Worm (Caenorhabditis elegans) whole organism, young adult: ENCODE data around the gene pmk-3.

Source experiments
- B0019.2 ChIP-seq: fragments of 200-800 bp; sonication (Bioruptor generic); conservative IDR thresholded peaks from 2 replicates; pipeline ENCODE4 v1.3.6; 2022; ENCODE audit warnings: missing genetic modification reagents, missing genetic modification characterization, missing compliant biosample characterization
- F22D6.2 ChIP-seq: sonication (generic microtip); optimal IDR thresholded peaks from 2 replicates; lab custom pipeline; 2016; ENCODE audit warnings: mild to moderate bottlenecking, missing genetic modification characterization, missing compliant biosample characterization
- F23B12.7 ChIP-seq: sonication (generic microtip); optimal IDR thresholded peaks from 2 replicates; lab custom pipeline; 2017; ENCODE audit warnings: missing genetic modification characterization, mild to moderate bottlenecking, missing compliant biosample characterization, antibody characterized with exemption, moderate library complexity; ENCODE audit not compliant: insufficient read depth
- F37B4.10 ChIP-seq: fragments of 200-800 bp; sonication (Bioruptor generic); IDR thresholded peaks from 2 replicates; pipeline ENCODE4 v1.3.6; 2022; ENCODE audit warnings: missing genetic modification characterization, missing compliant biosample characterization
- F52B5.7 ChIP-seq: sonication (generic microtip); optimal IDR thresholded peaks from 2 replicates; lab custom pipeline; 2016; ENCODE audit warnings: mild to moderate bottlenecking, missing genetic modification characterization, missing compliant biosample characterization
- F55B11.4 ChIP-seq: sonication (generic microtip); optimal IDR thresholded peaks from 2 replicates; lab custom pipeline; 2016; ENCODE audit warnings: missing compliant biosample characterization, missing genetic modification characterization, borderline replicate concordance; ENCODE audit not compliant: insufficient read depth
- F57A8.1 ChIP-seq: fragments of 200-800 bp; sonication (Bioruptor generic); optimal IDR thresholded peaks from 2 replicates; lab custom pipeline; 2018; ENCODE audit warnings: mild to moderate bottlenecking, missing genetic modification characterization, moderate library complexity, missing compliant biosample characterization
- T26A5.8 ChIP-seq: sonication (generic microtip); optimal IDR thresholded peaks from 2 replicates; lab custom pipeline; 2016; ENCODE audit warnings: missing genetic modification characterization, missing compliant biosample characterization
- Y53G8AR.9 ChIP-seq: fragments of 200-800 bp; sonication (Bioruptor generic); conservative IDR thresholded peaks from 2 replicates; pipeline ENCODE4 v1.3.6; 2022; ENCODE audit warnings: missing genetic modification reagents, missing genetic modification characterization, missing compliant biosample characterization
- aptf-3 ChIP-seq: fragments of 200-800 bp; sonication (Bioruptor generic); IDR thresholded peaks from 2 replicates; pipeline ENCODE4 v1.3.6; 2022; ENCODE audit warnings: missing genetic modification characterization, missing compliant biosample characterization
- bed-1 ChIP-seq: fragments of 200-800 bp; sonication (Bioruptor generic); IDR thresholded peaks from 2 replicates; pipeline ENCODE4 v1.3.6; 2022; ENCODE audit warnings: missing genetic modification reagents, missing genetic modification characterization, missing compliant biosample characterization
- bed-2 ChIP-seq: fragments of 200-800 bp; sonication (Bioruptor generic); IDR thresholded peaks from 2 replicates; pipeline ENCODE4 v1.3.6; 2022; ENCODE audit warnings: missing genetic modification reagents, missing genetic modification characterization, missing compliant biosample characterization
- ccch-3 ChIP-seq: fragments of 200-800 bp; sonication (Bioruptor generic); optimal IDR thresholded peaks from 2 replicates; lab custom pipeline; 2018; ENCODE audit warnings: mild to moderate bottlenecking, missing genetic modification characterization, missing compliant biosample characterization
- cebp-1 ChIP-seq, 2 experiments: fragments of 200-800 bp in 1 of 2; sonication (Bioruptor generic) in 1 of 2; sonication (generic microtip) in 1 of 2; IDR thresholded peaks in 1 of 2; optimal IDR thresholded peaks in 1 of 2; 2 replicates each; pipeline versions ENCODE4 v1.3.6 to Lab custom; 2017 to 2022; ENCODE audit warnings: missing compliant biosample characterization in 2 of 2, missing genetic modification characterization in 2 of 2, mild to moderate bottlenecking in 1 of 2, missing genetic modification reagents in 1 of 2, moderate library complexity in 1 of 2
- ceh-79 ChIP-seq: sonication (generic microtip); optimal IDR thresholded peaks from 2 replicates; lab custom pipeline; 2017; ENCODE audit warnings: mild to moderate bottlenecking, missing genetic modification characterization, missing compliant biosample characterization
- die-1 ChIP-seq: sonication (generic microtip); optimal IDR thresholded peaks from 2 replicates; lab custom pipeline; 2016; ENCODE audit warnings: missing genotype, mild to moderate bottlenecking, missing genetic modification characterization, missing compliant biosample characterization
- ets-4 ChIP-seq: fragments of 200-800 bp; sonication (Bioruptor generic); optimal IDR thresholded peaks from 2 replicates; lab custom pipeline; 2018; ENCODE audit warnings: mild to moderate bottlenecking, missing genetic modification characterization, missing compliant biosample characterization
- fkh-3 ChIP-seq: sonication (generic microtip); optimal IDR thresholded peaks from 2 replicates; lab custom pipeline; 2016; ENCODE audit warnings: mild to moderate bottlenecking, missing genetic modification characterization, missing compliant biosample characterization
- hlh-12 ChIP-seq: sonication (generic microtip); optimal IDR thresholded peaks from 2 replicates; lab custom pipeline; 2016; ENCODE audit warnings: missing genetic modification characterization, missing compliant biosample characterization
- hrde-1 ChIP-seq: sonication (generic microtip); optimal IDR thresholded peaks from 2 replicates; lab custom pipeline; 2016; ENCODE audit warnings: missing genetic modification characterization, mild to moderate bottlenecking, missing compliant biosample characterization, moderate library complexity, missing genotype, missing genetic modification reagents, borderline replicate concordance
- let-607 ChIP-seq, 2 experiments: fragments of 200-800 bp in 1 of 2; sonication (Bioruptor generic) in 1 of 2; sonication (generic microtip) in 1 of 2; optimal IDR thresholded peaks; 2 replicates each; lab custom pipeline; 2016 to 2018; ENCODE audit warnings: mild to moderate bottlenecking in 2 of 2, missing compliant biosample characterization in 2 of 2, missing genetic modification characterization in 2 of 2, moderate library complexity in 2 of 2, missing genotype in 1 of 2
- lin-40 ChIP-seq: sonication (generic microtip); optimal IDR thresholded peaks from 2 replicates; lab custom pipeline; 2016; ENCODE audit warnings: missing genetic modification characterization, mild to moderate bottlenecking, missing compliant biosample characterization, missing genotype, missing genetic modification reagents
- mcd-1 ChIP-seq: fragments of 200-800 bp; sonication (Bioruptor generic); IDR thresholded peaks from 2 replicates; pipeline ENCODE4 v1.3.6; 2022; ENCODE audit warnings: missing genetic modification reagents, missing genetic modification characterization, missing compliant biosample characterization
- mxl-1 ChIP-seq: sonication (generic microtip); optimal IDR thresholded peaks from 2 replicates; lab custom pipeline; 2016; ENCODE audit warnings: missing genetic modification characterization, missing compliant biosample characterization
- nfyb-1 ChIP-seq: fragments of 200-800 bp; sonication (Bioruptor generic); IDR thresholded peaks from 2 replicates; pipeline ENCODE4 v1.3.6; 2022; ENCODE audit warnings: missing genetic modification reagents, missing genetic modification characterization, missing compliant biosample characterization
- nhr-179 ChIP-seq: sonication (generic microtip); optimal IDR thresholded peaks from 2 replicates; lab custom pipeline; 2016; ENCODE audit warnings: mild to moderate bottlenecking, missing genetic modification characterization, missing compliant biosample characterization
- nhr-27 ChIP-seq: fragments of 200-800 bp; sonication (Bioruptor generic); optimal IDR thresholded peaks from 2 replicates; lab custom pipeline; 2018; ENCODE audit warnings: mild to moderate bottlenecking, missing genetic modification characterization, moderate library complexity, missing compliant biosample characterization
- nhr-80 ChIP-seq: sonication (generic microtip); optimal IDR thresholded peaks from 2 replicates; lab custom pipeline; 2016; ENCODE audit warnings: missing genetic modification characterization, missing compliant biosample characterization
- tbp1 ChIP-seq: fragments of 200-800 bp; sonication (Bioruptor generic); optimal IDR thresholded peaks from 2 replicates; lab custom pipeline; 2018; ENCODE audit warnings: mild to moderate bottlenecking, missing genetic modification characterization, missing compliant biosample characterization
- tlf-1 ChIP-seq: fragments of 200-800 bp; sonication (Bioruptor generic); optimal IDR thresholded peaks from 2 replicates; lab custom pipeline; 2018; ENCODE audit warnings: mild to moderate bottlenecking, missing genetic modification characterization, missing compliant biosample characterization
- unc-130 ChIP-seq: sonication (generic microtip); optimal IDR thresholded peaks from 2 replicates; lab custom pipeline; 2016; ENCODE audit warnings: missing genetic modification reagents, missing genetic modification characterization, missing compliant biosample characterization
- xnd-1 ChIP-seq: sonication (generic microtip); optimal IDR thresholded peaks from 2 replicates; lab custom pipeline; 2016; ENCODE audit warnings: missing genotype, missing genetic modification reagents, missing genetic modification characterization, missing compliant biosample characterization
- zim-3 ChIP-seq: sonication (generic microtip); optimal IDR thresholded peaks from 2 replicates; lab custom pipeline; 2017; ENCODE audit warnings: mild to moderate bottlenecking, missing genetic modification characterization, moderate library complexity, missing compliant biosample characterization
- ztf-25 ChIP-seq: fragments of 200-800 bp; sonication (Bioruptor generic); IDR thresholded peaks from 2 replicates; pipeline ENCODE4 v1.3.6; 2022; ENCODE audit warnings: missing genetic modification reagents, missing genetic modification characterization, missing compliant biosample characterization

pmk-3 gene

DNA sequence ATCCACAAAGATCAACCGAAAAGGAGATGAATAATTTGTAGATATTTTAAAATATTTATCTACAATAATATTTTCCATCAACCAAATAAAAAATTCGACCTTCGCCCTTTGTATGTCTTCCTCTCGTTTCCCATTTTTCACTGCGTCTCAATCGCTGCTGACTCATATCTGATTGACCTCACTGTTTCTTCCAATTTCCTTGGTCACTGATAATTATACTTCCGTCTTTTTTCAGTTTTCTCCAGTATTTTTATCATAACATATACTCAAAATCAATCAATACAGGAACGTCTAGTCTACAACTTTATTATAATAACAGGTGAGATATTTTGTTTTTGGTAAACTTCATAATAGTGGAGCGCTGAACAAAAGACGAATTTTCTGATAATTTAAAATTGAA is at the start of gene pmk-3:
Gene pmk-3, plus strand, starts transcription at position 236 of the 400 bp plus-strand sequence.
- TF ChIP-seq bed-2 = no peak
- peak; percentile 11 for TF ChIP-seq F23B12.7 (tag; lab: Kevin White, UChicago)
- TF ChIP-seq let-607 (tag; optimal IDR thresholded peaks at IDR 0.05; lab: Kevin White, UChicago) = peak in 1 of 2 experiments; percentile 19
- no peak for TF ChIP-seq ets-4 (GFP tag; lab: Kevin White, UChicago)
- no peak for TF ChIP-seq F57A8.1
- TF ChIP-seq nhr-80 (tag; lab: Kevin White, UChicago) = peak; percentile 68
- TF ChIP-seq F55B11.4 = no peak

DNA sequence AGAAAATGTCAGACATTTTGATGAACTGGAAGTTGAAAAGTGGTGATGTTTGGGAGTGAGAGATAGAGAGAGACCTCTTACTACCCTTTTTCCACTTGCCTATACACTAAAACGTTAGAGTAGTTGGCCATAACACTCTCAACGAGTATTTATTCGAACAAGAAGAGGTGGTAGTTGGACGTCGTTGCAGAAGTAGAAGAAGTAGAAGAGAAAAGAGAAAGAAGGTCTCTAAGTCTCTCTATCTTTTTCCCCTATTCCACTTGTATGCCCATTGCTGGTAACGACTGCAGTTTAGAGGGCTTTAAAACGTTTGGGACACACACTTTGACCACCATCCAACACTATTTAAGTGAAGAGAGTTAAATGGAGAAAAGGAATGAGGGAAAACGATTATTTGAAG is 47.5 kb upstream of the pmk-3 start:
- no peak for TF ChIP-seq B0019.2
- no peak for TF ChIP-seq nhr-27 (tag; lab: Kevin White, UChicago)

DNA sequence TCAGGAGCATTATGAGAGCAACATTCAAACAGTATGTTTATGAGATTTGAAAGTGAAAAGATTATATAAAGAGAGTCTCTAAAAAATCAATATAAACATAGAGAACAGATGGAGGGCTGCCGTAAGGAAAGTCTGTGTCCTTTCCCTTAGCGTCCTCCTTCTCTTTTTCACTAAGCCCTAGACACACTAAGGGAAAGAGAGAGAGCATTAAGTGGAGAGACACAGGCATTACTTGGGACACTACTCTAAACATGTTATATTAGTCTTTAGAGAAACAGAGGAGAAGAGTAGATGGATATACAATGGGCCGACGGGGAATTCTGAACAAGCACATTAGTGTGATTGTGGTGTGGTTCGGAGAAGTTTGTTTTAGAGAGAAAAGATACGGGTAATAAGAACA is 42.6 kb upstream of the pmk-3 start:
- TF ChIP-seq nfyb-1 = no peak
- no peak for TF ChIP-seq ccch-3 (GFP tag; lab: Kevin White, UChicago)
- TF ChIP-seq hlh-12 (tag; lab: Kevin White, UChicago) = no peak
- TF ChIP-seq unc-130 (GFP tag; lab: Kevin White, UChicago) = no peak
- TF ChIP-seq xnd-1 (tag; lab: Kevin White, UChicago) = no peak
- TF ChIP-seq tbp1 = no peak

DNA sequence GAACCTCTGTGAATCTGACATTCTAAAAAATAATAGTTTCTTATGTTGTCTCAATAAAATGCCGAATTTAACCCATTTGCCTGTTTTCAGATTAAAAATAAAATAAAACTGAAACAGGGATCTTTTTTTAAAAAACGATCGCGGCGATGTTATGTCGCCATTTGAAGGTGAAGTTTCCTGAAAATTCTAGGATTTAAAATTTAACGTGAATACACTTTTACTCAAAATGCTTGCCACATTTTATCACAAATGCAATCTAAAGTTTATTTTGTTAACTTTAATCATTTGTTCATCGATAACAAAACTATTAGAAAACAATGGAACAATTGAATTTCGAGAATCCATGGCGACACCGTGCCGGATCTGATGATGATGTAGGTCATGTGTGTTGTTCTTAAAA is 39.4 kb upstream of the pmk-3 start, which contains the start of gene Y42H9AR.2:
Gene Y42H9AR.2, plus strand, starts transcription at position 301 of the 400 bp plus-strand sequence.
- TF ChIP-seq unc-130 (GFP tag; lab: Kevin White, UChicago) (no peak), F22D6.2 (no peak), die-1 (tag; lab: Kevin White, UChicago) (no peak), F52B5.7 (no peak), bed-1 (GFP tag; lab: Robert Waterston, UW) (no peak), cebp-1 (GFP tag; IDR thresholded peaks at IDR 0.05; lab: Robert Waterston, UW) (no peak), cebp-1 (tag; optimal IDR thresholded peaks at IDR 0.05; lab: Kevin White, UChicago) (no peak), fkh-3 (tag; lab: Kevin White, UChicago) (no peak), hrde-1 (tag; lab: Kevin White, UChicago) (no peak), ceh-79 (no peak), mcd-1 (GFP tag; lab: Robert Waterston, UW) (no peak), lin-40 (no peak)

DNA sequence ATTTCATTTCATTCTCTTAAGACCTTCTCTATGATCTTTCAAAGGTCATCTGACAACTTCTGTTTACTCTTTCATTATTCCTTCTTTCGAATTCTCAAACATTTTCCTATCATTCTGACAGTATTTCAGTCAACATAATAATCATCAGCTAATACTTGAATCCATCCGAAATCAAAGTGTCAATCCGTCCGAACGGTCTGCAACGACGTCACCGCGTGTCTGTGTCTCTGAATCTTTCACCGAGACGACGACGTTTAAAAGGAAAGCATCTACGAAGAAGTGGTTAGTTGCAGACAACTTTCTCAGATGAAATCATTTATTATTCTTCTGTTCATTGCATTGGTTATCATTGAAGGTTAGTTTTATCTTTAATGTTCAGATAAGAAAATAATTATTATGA is 36.8 kb upstream of the pmk-3 start, which contains the start of gene Y42H9AR.5:
Gene Y42H9AR.5, plus strand, starts transcription at position 301 of the 400 bp plus-strand sequence.
- TF ChIP-seq aptf-3 (GFP tag; lab: Robert Waterston, UW) = no peak
- no peak for TF ChIP-seq F22D6.2
- TF ChIP-seq tlf-1 (GFP tag; lab: Kevin White, UChicago) = no peak
- no peak for TF ChIP-seq Y53G8AR.9 (GFP tag; lab: Robert Waterston, UW)
- TF ChIP-seq F37B4.10 (GFP tag; lab: Robert Waterston, UW) = no peak
- TF ChIP-seq mxl-1 (tag; lab: Kevin White, UChicago) = no peak
- TF ChIP-seq tbp1 = no peak
- TF ChIP-seq T26A5.8 (tag; lab: Kevin White, UChicago) = no peak
- no peak for TF ChIP-seq ztf-25
- TF ChIP-seq zim-3 (tag; lab: Kevin White, UChicago) = no peak
- TF ChIP-seq nhr-179 (tag; lab: Kevin White, UChicago) = no peak
